Worm (Caenorhabditis elegans): ENCODE results near the gene R07A4.2.
A peak's percentile ranks its signal among the peaks of the same experiment; 100 is the strongest.

R07A4.2 gene

ce11 chrX:10756185-10756584 is 9.9 kb upstream of the R07A4.2 start:
- TF ChIP-seq nhr-77 (tag; optimal IDR thresholded peaks at IDR 0.05) (peak; percentile 13), nhr-28 (tag; optimal IDR thresholded peaks at IDR 0.05) (peak; percentile 2), dmd-6 (GFP tag; IDR thresholded peaks at IDR 0.05) (0 out of 2 replicates have a peak, but pooled peaks have one; percentile 12), ztf-11 (tag; optimal IDR thresholded peaks at IDR 0.05) (no peak), nhr-42 (GFP tag; IDR thresholded peaks at IDR 0.05) (peak; percentile 51; the same call in 1 of the 2 replicates), hlh-11 (tag; optimal IDR thresholded peaks at IDR 0.05) (peak; percentile 0), gei-8 (GFP tag; optimal IDR thresholded peaks at IDR 0.05) (no peak), lin-29 (GFP tag; IDR thresholded peaks at IDR 0.05) (0 out of 2 replicates have a peak, but pooled peaks have one; percentile 27), dmd-8 (GFP tag; IDR thresholded peaks at IDR 0.05) (no peak), duxl-1 (tag; optimal IDR thresholded peaks at IDR 0.05; ENCODE audit: poor library complexity) (peak; percentile 54)

- TF ChIP-seq unc-62 (GFP tag; optimal IDR thresholded peaks at IDR 0.05 in 1 of 2) = peak in 1 of 2 experiments; percentile 14
- TF ChIP-seq unc-62 (tag; optimal IDR thresholded peaks at IDR 0.05) = no peak
- no peak for TF ChIP-seq T20F7.1 (GFP tag; optimal IDR thresholded peaks at IDR 0.05)
Measured at ce11 chrX:10754532-10754931, 8.2 kb upstream of the R07A4.2 start.

ce11 chrX:10753403-10753802 is 7.1 kb upstream of the R07A4.2 start, which contains the start of gene R07A4.3:
Gene R07A4.3 (plus strand): TSS chrX:10753703.
- no peak for TF ChIP-seq jun-1 (tag; optimal IDR thresholded peaks at IDR 0.05)
- no peak for TF ChIP-seq F10B5.3 (tag; optimal IDR thresholded peaks at IDR 0.05)
- TF ChIP-seq snpc-4 (tag; optimal IDR thresholded peaks at IDR 0.05) = no peak
- no peak for TF ChIP-seq tag-97 (GFP tag; IDR thresholded peaks at IDR 0.05)
- TF ChIP-seq Y75B8A.6 (GFP tag; IDR thresholded peaks at IDR 0.05) = no peak
- no peak for TF ChIP-seq unc-39 (tag; optimal IDR thresholded peaks at IDR 0.05)
- no peak for TF ChIP-seq zip-2 (tag; optimal IDR thresholded peaks at IDR 0.05)
- TF ChIP-seq ceh-44 (GFP tag; IDR thresholded peaks at IDR 0.05) = no peak
- TF ChIP-seq hif-1 (tag; optimal IDR thresholded peaks at IDR 0.05) = no peak
- TF ChIP-seq ama-1 (optimal IDR thresholded peaks at IDR 0.05) = no peak
- no peak for TF ChIP-seq unc-62 (GFP tag; optimal IDR thresholded peaks at IDR 0.05 in 1 of 2)
- TF ChIP-seq unc-62 (tag; optimal IDR thresholded peaks at IDR 0.05) = no peak
- no peak for TF ChIP-seq dpl-1 (GFP tag; optimal IDR thresholded peaks at IDR 0.05)
- TF ChIP-seq zfp-3 (GFP tag; conservative IDR thresholded peaks at IDR 0.05) = no peak
- TF ChIP-seq pqm-1 (tag; optimal IDR thresholded peaks at IDR 0.05) = no peak
- TF ChIP-seq vab-7 (GFP tag; IDR thresholded peaks at IDR 0.05) = no peak
- TF ChIP-seq Y105C5A.15 (GFP tag; IDR thresholded peaks at IDR 0.05) = no peak
- no peak for TF ChIP-seq nhr-111 (GFP tag; optimal IDR thresholded peaks at IDR 0.05)
- no peak for TF ChIP-seq fos-1 (tag; optimal IDR thresholded peaks at IDR 0.05)
- no peak for TF ChIP-seq lin-15B (tag; optimal IDR thresholded peaks at IDR 0.05)
- TF ChIP-seq T20F7.1 (GFP tag; optimal IDR thresholded peaks at IDR 0.05) = no peak

ce11 chrX:10748145-10748544 is 1.9 kb upstream of the R07A4.2 start:
- TF ChIP-seq snpc-1.2 (GFP tag; IDR thresholded peaks at IDR 0.05) (no peak), ceh-82 (tag; optimal IDR thresholded peaks at IDR 0.05) (no peak), nhr-28 (tag; optimal IDR thresholded peaks at IDR 0.05) (peak; percentile 60), ztf-7 (tag; optimal IDR thresholded peaks at IDR 0.05) (no peak), nhr-77 (tag; optimal IDR thresholded peaks at IDR 0.05) (peak; percentile 20), zip-2 (tag; optimal IDR thresholded peaks at IDR 0.05) (no peak), hlh-30 (tag; optimal IDR thresholded peaks at IDR 0.05; ENCODE audit: insufficient read depth) (peak; percentile 14), dmd-6 (GFP tag; IDR thresholded peaks at IDR 0.05) (peak; percentile 34; the same call in 1 of the 2 replicates), ctbp-1 (GFP tag; IDR thresholded peaks at IDR 0.05) (no peak), lim-7 (GFP tag; IDR thresholded peaks at IDR 0.05) (no peak), ZK337.2 (GFP tag; IDR thresholded peaks at IDR 0.05) (no peak), lin-15B (tag; optimal IDR thresholded peaks at IDR 0.05) (no peak), daf-8 (GFP tag; IDR thresholded peaks at IDR 0.05) (no peak), ceh-28 (tag; optimal IDR thresholded peaks at IDR 0.05) (no peak), unc-130 (GFP tag; optimal IDR thresholded peaks at IDR 0.05) (no peak), php-3 (GFP tag; IDR thresholded peaks at IDR 0.05) (0 out of 2 replicates have a peak, but pooled peaks have one; percentile 28), daf-16 (GFP tag; optimal IDR thresholded peaks at IDR 0.05) (no peak), daf-16 (tag; optimal IDR thresholded peaks at IDR 0.05) (peak; percentile 69), pqm-1 (tag; optimal IDR thresholded peaks at IDR 0.05) (peak; percentile 75), arid-1 (GFP tag; conservative IDR thresholded peaks at IDR 0.05) (no peak)
